Worm (Caenorhabditis elegans) whole organism, mixed stage, embryonic: ENCODE measurements around the gene fip-2.

Source experiments
- M03D4.4 ChIP-seq: sonication (generic microtip); optimal IDR thresholded peaks from 2 replicates; lab custom pipeline; 2017; ENCODE audit warnings: mild to moderate bottlenecking, missing genetic modification characterization, missing compliant biosample characterization
- bed-3 ChIP-seq: fragments of 200-800 bp; sonication (Bioruptor generic); optimal IDR thresholded peaks from 3 replicates; lab custom pipeline; 2018; ENCODE audit warnings: mild to moderate bottlenecking, missing genetic modification characterization, moderate library complexity, missing compliant biosample characterization
- blmp-1 ChIP-seq: fragments of 150-350 bp; optimal IDR thresholded peaks from 2 replicates; lab custom pipeline; 2014; ENCODE audit warnings: missing biosample characterization, missing genetic modification characterization
- ceh-39 ChIP-seq: fragments of 150-350 bp; optimal IDR thresholded peaks from 2 replicates; lab custom pipeline; 2014; ENCODE audit warnings: missing biosample characterization, missing genetic modification characterization
- ceh-43 ChIP-seq: fragments of 200-800 bp; sonication (Bioruptor generic); optimal IDR thresholded peaks from 2 replicates; lab custom pipeline; 2018; ENCODE audit warnings: mild to moderate bottlenecking, missing genetic modification characterization, moderate library complexity, missing compliant biosample characterization
- ceh-83 ChIP-seq: fragments of 200-800 bp; sonication (Bioruptor generic); optimal IDR thresholded peaks from 2 replicates; lab custom pipeline; 2018; ENCODE audit warnings: mild to moderate bottlenecking, missing genetic modification characterization, missing compliant biosample characterization
- ces-1 ChIP-seq: fragments of 150-350 bp; optimal IDR thresholded peaks from 2 replicates; lab custom pipeline; 2014; ENCODE audit warnings: missing biosample characterization, missing genetic modification reagents, missing genetic modification characterization
- cnd-1 ChIP-seq: fragments of 200-800 bp; sonication (Bioruptor generic); optimal IDR thresholded peaks from 2 replicates; lab custom pipeline; 2018; ENCODE audit warnings: mild to moderate bottlenecking, missing genetic modification characterization, missing compliant biosample characterization
- drap-1 ChIP-seq: fragments of 200-800 bp; sonication (Bioruptor generic); optimal IDR thresholded peaks from 3 replicates; lab custom pipeline; 2018; ENCODE audit warnings: mild to moderate bottlenecking, missing genetic modification characterization, missing compliant biosample characterization
- elt-1 ChIP-seq: sonication (generic microtip); optimal IDR thresholded peaks from 2 replicates; lab custom pipeline; 2017; ENCODE audit warnings: missing genetic modification characterization, mild to moderate bottlenecking, missing compliant biosample characterization, antibody characterized with exemption, moderate library complexity, borderline replicate concordance; ENCODE audit not compliant: insufficient read depth
- elt-3 ChIP-seq: fragments of 150-350 bp; optimal IDR thresholded peaks from 2 replicates; lab custom pipeline; 2014; ENCODE audit warnings: missing biosample characterization, missing genetic modification characterization
- flh-1 ChIP-seq: fragments of 200-800 bp; sonication (Bioruptor generic); optimal IDR thresholded peaks from 2 replicates; lab custom pipeline; 2018; ENCODE audit warnings: mild to moderate bottlenecking, missing genetic modification characterization, moderate library complexity, missing compliant biosample characterization
- ham-2 ChIP-seq: fragments of 200-800 bp; sonication (Bioruptor generic); optimal IDR thresholded peaks from 2 replicates; lab custom pipeline; 2018; ENCODE audit warnings: mild to moderate bottlenecking, missing genetic modification characterization, missing compliant biosample characterization
- hlh-1 ChIP-seq: fragments of 150-350 bp; optimal IDR thresholded peaks from 2 replicates; lab custom pipeline; 2014; ENCODE audit warnings: missing biosample characterization, missing genetic modification reagents, missing genetic modification characterization
- lin-13 ChIP-seq: fragments of 150-350 bp; optimal IDR thresholded peaks from 2 replicates; lab custom pipeline; 2014; ENCODE audit warnings: missing biosample characterization, missing genetic modification characterization
- lin-32 ChIP-seq: fragments of 200-800 bp; sonication (Bioruptor generic); optimal IDR thresholded peaks from 2 replicates; lab custom pipeline; 2018; ENCODE audit warnings: mild to moderate bottlenecking, missing genetic modification characterization, missing compliant biosample characterization
- lsy-2 ChIP-seq: fragments of 150-350 bp; optimal IDR thresholded peaks from 2 replicates; lab custom pipeline; 2014; ENCODE audit warnings: missing biosample characterization, missing genetic modification characterization
- mab-5 ChIP-seq: fragments of 150-350 bp; optimal IDR thresholded peaks from 2 replicates; lab custom pipeline; 2014; ENCODE audit warnings: missing biosample characterization, missing genetic modification characterization
- mep-1 ChIP-seq: fragments of 150-350 bp; optimal IDR thresholded peaks from 2 replicates; lab custom pipeline; 2017; ENCODE audit warnings: missing biosample characterization, missing genetic modification reagents, missing genetic modification characterization, inconsistent platforms
- mls-2 ChIP-seq: sonication (generic microtip); optimal IDR thresholded peaks from 2 replicates; lab custom pipeline; 2016; ENCODE audit warnings: mild to moderate bottlenecking, missing genetic modification characterization, moderate library complexity, missing compliant biosample characterization
- nhr-12 ChIP-seq: fragments of 150-350 bp; optimal IDR thresholded peaks from 2 replicates; lab custom pipeline; 2014; ENCODE audit warnings: missing biosample characterization, missing genetic modification characterization
- nhr-2 ChIP-seq: fragments of 150-350 bp; optimal IDR thresholded peaks from 2 replicates; lab custom pipeline; 2014; ENCODE audit warnings: missing biosample characterization, missing genetic modification characterization
- nhr-237 ChIP-seq: fragments of 150-350 bp; optimal IDR thresholded peaks from 2 replicates; lab custom pipeline; 2014; ENCODE audit warnings: missing biosample characterization, missing genetic modification characterization
- nhr-28 ChIP-seq: fragments of 150-350 bp; optimal IDR thresholded peaks from 2 replicates; lab custom pipeline; 2014; ENCODE audit warnings: missing biosample characterization, missing genetic modification characterization
- nhr-76 ChIP-seq: sonication (generic microtip); optimal IDR thresholded peaks from 2 replicates; lab custom pipeline; 2017; ENCODE audit warnings: missing biosample characterization, missing genetic modification characterization
- pha-4 ChIP-seq: fragments of 150-350 bp; optimal IDR thresholded peaks from 2 replicates; lab custom pipeline; 2018; ENCODE audit warnings: missing biosample characterization, missing genetic modification reagents, missing genetic modification characterization
- sem-2 ChIP-seq: fragments of 200-800 bp; sonication (Bioruptor generic); optimal IDR thresholded peaks from 2 replicates; lab custom pipeline; 2018; ENCODE audit warnings: mild to moderate bottlenecking, missing genetic modification characterization, missing compliant biosample characterization
- snpc-4 ChIP-seq: fragments of 150-350 bp; optimal IDR thresholded peaks from 2 replicates; lab custom pipeline; 2014; ENCODE audit warnings: missing biosample characterization, missing genetic modification characterization
- sptf-1 ChIP-seq: sonication (generic microtip); optimal IDR thresholded peaks from 2 replicates; lab custom pipeline; 2017; ENCODE audit warnings: mild to moderate bottlenecking, missing genetic modification characterization, moderate library complexity, missing compliant biosample characterization
- tbx-8 ChIP-seq: fragments of 200-800 bp; sonication (Bioruptor generic); optimal IDR thresholded peaks from 2 replicates; lab custom pipeline; 2018; ENCODE audit warnings: mild to moderate bottlenecking, missing genetic modification characterization, moderate library complexity, missing compliant biosample characterization
- unc-120 ChIP-seq: sonication (generic microtip); optimal IDR thresholded peaks from 2 replicates; lab custom pipeline; 2017; ENCODE audit warnings: missing genetic modification characterization, missing compliant biosample characterization; ENCODE audit not compliant: poor library complexity, severe bottlenecking
- unc-39 ChIP-seq: fragments of 150-350 bp; optimal IDR thresholded peaks from 2 replicates; lab custom pipeline; 2014; ENCODE audit warnings: missing biosample characterization, missing genetic modification characterization
- unc-62 ChIP-seq: fragments of 150-350 bp; optimal IDR thresholded peaks from 2 replicates; lab custom pipeline; 2014; ENCODE audit warnings: missing biosample characterization, missing genetic modification reagents, missing genetic modification characterization
- zip-8 ChIP-seq: fragments of 150-350 bp; optimal IDR thresholded peaks from 2 replicates; lab custom pipeline; 2014; ENCODE audit warnings: missing biosample characterization, missing genetic modification characterization
- ztf-11 ChIP-seq: fragments of 150-350 bp; optimal IDR thresholded peaks from 2 replicates; lab custom pipeline; 2014; ENCODE audit warnings: missing biosample characterization, missing genetic modification characterization

fip-2 gene

ce11 chrV:9092209-9092608, 24.4 kb downstream of the fip-2 start, which contains the start of gene T27E4.1:
Gene T27E4.1, plus strand, starts transcription at chrV:9092345.
- no peak for TF ChIP-seq lin-32 (GFP tag; lab: Kevin White, UChicago)
- TF ChIP-seq ztf-11 (tag; lab: Kevin White, UChicago) = no peak
- TF ChIP-seq drap-1 (GFP tag; lab: Kevin White, UChicago) = no peak
- TF ChIP-seq cnd-1 = no peak
- no peak for TF ChIP-seq unc-39

ce11 chrV:9094060-9094628, 26.4 kb downstream of the fip-2 start:
- TF ChIP-seq hlh-1 (tag; lab: Kevin White, UChicago) (peak; percentile 69), nhr-28 (tag; lab: Kevin White, UChicago) (no peak)

ce11 chrV:9094976-9095375, 27.2 kb downstream of the fip-2 start:
- TF ChIP-seq drap-1 (GFP tag; lab: Kevin White, UChicago) (no peak), zip-8 (no peak), flh-1 (GFP tag; lab: Kevin White, UChicago) (no peak), hlh-1 (tag; lab: Kevin White, UChicago) (no peak), ceh-39 (tag; lab: Kevin White, UChicago) (no peak), mls-2 (tag; lab: Kevin White, UChicago) (no peak), sem-2 (no peak), unc-120 (tag; lab: Kevin White, UChicago) (no peak), mab-5 (tag; lab: Kevin White, UChicago) (no peak), unc-39 (no peak), lsy-2 (no peak), tbx-8 (GFP tag; lab: Kevin White, UChicago) (no peak), blmp-1 (tag; lab: Kevin White, UChicago) (no peak), nhr-28 (tag; lab: Kevin White, UChicago) (no peak), lin-32 (GFP tag; lab: Kevin White, UChicago) (no peak), elt-1 (tag; lab: Kevin White, UChicago) (no peak)

ce11 chrV:9095613-9096317, 28.0 kb downstream of the fip-2 start, which contains the start of gene F21C10.10:
Gene F21C10.10, plus strand, starts transcription at chrV:9096267.
- peak; percentile 87 for TF ChIP-seq unc-62 (GFP tag; lab: Kevin White, UChicago)
- TF ChIP-seq nhr-237 (tag; lab: Kevin White, UChicago) = peak; percentile 6
- TF ChIP-seq mep-1 (tag; lab: Kevin White, UChicago) = peak; percentile 62
- TF ChIP-seq elt-3 = no peak
- TF ChIP-seq nhr-12 (tag; lab: Kevin White, UChicago) = no peak
- no peak for TF ChIP-seq M03D4.4 (tag; lab: Kevin White, UChicago)
- no peak for TF ChIP-seq mab-5 (tag; lab: Kevin White, UChicago)
- no peak for TF ChIP-seq snpc-4 (tag; lab: Kevin White, UChicago)
- no peak for TF ChIP-seq sptf-1 (tag; lab: Kevin White, UChicago)
- no peak for TF ChIP-seq nhr-76 (tag; lab: Kevin White, UChicago)
- peak; percentile 72 for TF ChIP-seq nhr-2 (tag; lab: Kevin White, UChicago)
- TF ChIP-seq drap-1 (GFP tag; lab: Kevin White, UChicago) = peak; percentile 29
- no peak for TF ChIP-seq bed-3 (GFP tag; lab: Kevin White, UChicago)
- TF ChIP-seq lsy-2 = peak; percentile 28
- no peak for TF ChIP-seq flh-1 (GFP tag; lab: Kevin White, UChicago)
- TF ChIP-seq lin-32 (GFP tag; lab: Kevin White, UChicago) = no peak
- no peak for TF ChIP-seq sem-2
- TF ChIP-seq ceh-43 (GFP tag; lab: Kevin White, UChicago) = no peak
- TF ChIP-seq ceh-83 (GFP tag; lab: Kevin White, UChicago) = no peak
- TF ChIP-seq ceh-39 (tag; lab: Kevin White, UChicago) = peak; percentile 59
- peak; percentile 49 for TF ChIP-seq elt-1 (tag; lab: Kevin White, UChicago)
- TF ChIP-seq ces-1 (GFP tag; lab: Kevin White, UChicago) = peak; percentile 64
- peak; percentile 88 for TF ChIP-seq hlh-1 (tag; lab: Kevin White, UChicago)
- TF ChIP-seq mls-2 (tag; lab: Kevin White, UChicago) = no peak
- TF ChIP-seq ztf-11 (tag; lab: Kevin White, UChicago) = no peak
- TF ChIP-seq lin-13 (tag; lab: Kevin White, UChicago) = no peak
- peak; percentile 74 for TF ChIP-seq unc-120 (tag; lab: Kevin White, UChicago)
- TF ChIP-seq tbx-8 (GFP tag; lab: Kevin White, UChicago) = no peak
- no peak for TF ChIP-seq nhr-28 (tag; lab: Kevin White, UChicago)
- no peak for TF ChIP-seq blmp-1 (tag; lab: Kevin White, UChicago)
- TF ChIP-seq unc-39 = no peak
- peak; percentile 61 for TF ChIP-seq pha-4 (tag; lab: Kevin White, UChicago)
- no peak for TF ChIP-seq zip-8
- no peak for TF ChIP-seq ham-2
- TF ChIP-seq cnd-1 = peak; percentile 6
- TF ChIP-seq, all 35 proteins: peak for 13
